Worm (Caenorhabditis elegans) whole organism, young adult: ENCODE measurements around the gene ugt-42.

Experiments
- F22D6.2 ChIP-seq: sonication (generic microtip); optimal IDR thresholded peaks from 2 replicates; lab custom pipeline; 2016; ENCODE audit warnings: mild to moderate bottlenecking, missing genetic modification characterization, missing compliant biosample characterization
- lin-26 ChIP-seq: fragments of 200-800 bp; sonication (Bioruptor generic); IDR thresholded peaks from 2 replicates; pipeline ENCODE4 v1.3.6; 2022; ENCODE audit warnings: missing genetic modification reagents, missing genetic modification characterization, missing compliant biosample characterization
- sdz-38 ChIP-seq: sonication (generic microtip); optimal IDR thresholded peaks from 2 replicates; lab custom pipeline; 2016; ENCODE audit warnings: missing genotype, missing genetic modification characterization, missing compliant biosample characterization

- TF ChIP-seq sdz-38 (tag; lab: Kevin White, UChicago), result no peak
- no peak for TF ChIP-seq F22D6.2 (tag; lab: Kevin White, UChicago)
- no peak for TF ChIP-seq lin-26 (GFP tag; lab: Robert Waterston, UW)
Observed at ce11 chrV:597823-598222, 49.2 kb upstream of the ugt-42 start.
